Fruit fly (Drosophila melanogaster) whole organism, embryonic: ENCODE measurements around the gene Art8.

ENCODE experiments used
- Atf6 ChIP-seq: fragments of 200-800 bp; sonication (Bioruptor generic); IDR thresholded peaks from 2 replicates; pipeline ENCODE4 v1.3.6; 2022; ENCODE audit warnings: missing biosample characterization, missing genetic modification characterization
- Bdp1 ChIP-seq: fragments of 200-800 bp; sonication (Bioruptor generic); optimal IDR thresholded peaks from 3 replicates; lab custom pipeline; 2016; ENCODE audit warnings: missing biosample characterization, missing genetic modification characterization
- CG10209 ChIP-seq: fragments of 200-800 bp; sonication (Bioruptor generic); optimal IDR thresholded peaks from 3 replicates; lab custom pipeline; 2017; ENCODE audit warnings: missing biosample characterization, mild to moderate bottlenecking, missing genetic modification characterization, missing genetic modification reagents
- CG10431 ChIP-seq: fragments of 200-800 bp; sonication (Bioruptor generic); optimal IDR thresholded peaks from 3 replicates; lab custom pipeline; 2018; ENCODE audit warnings: missing biosample characterization, mild to moderate bottlenecking, missing genetic modification characterization
- CG10543 ChIP-seq: fragments of 200-800 bp; sonication (Bioruptor generic); optimal IDR thresholded peaks from 3 replicates; lab custom pipeline; 2017; ENCODE audit warnings: missing biosample characterization, mild to moderate bottlenecking, missing genetic modification characterization, moderate library complexity
- CG11456 ChIP-seq: fragments of 200-800 bp; sonication (Bioruptor generic); IDR thresholded peaks from 3 replicates; pipeline ENCODE4 v1.3.6; 2022; ENCODE audit warnings: missing biosample characterization, missing genetic modification characterization
- CG12071 ChIP-seq: fragments of 200-800 bp; sonication (Bioruptor generic); optimal IDR thresholded peaks from 3 replicates; lab custom pipeline; 2018; ENCODE audit warnings: missing biosample characterization, mild to moderate bottlenecking, missing genetic modification characterization
- CG1233 ChIP-seq: fragments of 200-800 bp; sonication (Bioruptor generic); optimal IDR thresholded peaks from 4 replicates; lab custom pipeline; 2018; ENCODE audit warnings: missing biosample characterization, mild to moderate bottlenecking, missing genetic modification characterization
- CG12659 ChIP-seq: fragments of 200-800 bp; sonication (Bioruptor generic); optimal IDR thresholded peaks from 3 replicates; lab custom pipeline; 2017; ENCODE audit warnings: mild to moderate bottlenecking, missing biosample characterization, missing genetic modification reagents, missing genetic modification characterization
- CG13123 ChIP-seq: fragments of 200-800 bp; sonication (Bioruptor generic); optimal IDR thresholded peaks from 2 replicates; lab custom pipeline; 2016; ENCODE audit warnings: missing biosample characterization, missing genetic modification characterization
- CG13287 ChIP-seq: fragments of 200-800 bp; sonication (Bioruptor generic); IDR thresholded peaks from 2 replicates; pipeline ENCODE4 v1.3.6; 2022; ENCODE audit warnings: missing biosample characterization, missing genetic modification characterization; ENCODE audit not compliant: partially characterized antibody
- CG17328 ChIP-seq: fragments of 200-800 bp; sonication (Bioruptor generic); IDR thresholded peaks from 2 replicates; pipeline ENCODE4 v1.3.6; 2022; ENCODE audit warnings: missing biosample characterization, missing genetic modification characterization
- CG2129 ChIP-seq: fragments of 200-800 bp; sonication (Bioruptor generic); IDR thresholded peaks from 2 replicates; pipeline ENCODE4 v1.3.6; 2022; ENCODE audit warnings: missing biosample characterization, missing genetic modification characterization; ENCODE audit not compliant: partially characterized antibody
- CG2889 ChIP-seq: fragments of 200-800 bp; sonication (Bioruptor generic); IDR thresholded peaks from 3 replicates; pipeline ENCODE4 v1.3.6; 2022; ENCODE audit warnings: missing biosample characterization, missing genetic modification characterization
- CG3163 ChIP-seq: fragments of 200-800 bp; sonication (Bioruptor generic); optimal IDR thresholded peaks from 3 replicates; lab custom pipeline; 2016; ENCODE audit warnings: missing biosample characterization, missing genetic modification characterization
- CG32532 ChIP-seq: fragments of 200-800 bp; sonication (Bioruptor generic); IDR thresholded peaks from 2 replicates; pipeline ENCODE4 v1.3.6; 2022; ENCODE audit warnings: missing biosample characterization, missing genetic modification characterization
- CG32772 ChIP-seq: fragments of 200-800 bp; sonication (Bioruptor generic); IDR thresholded peaks from 2 replicates; pipeline ENCODE4 v1.3.6; 2022; ENCODE audit warnings: missing biosample characterization, missing genetic modification characterization
- CG34376 ChIP-seq: fragments of 200-800 bp; sonication (Bioruptor generic); optimal IDR thresholded peaks from 2 replicates; lab custom pipeline; 2018; ENCODE audit warnings: missing biosample characterization, mild to moderate bottlenecking, missing genetic modification characterization
- CG3726 ChIP-seq: fragments of 200-800 bp; sonication (Bioruptor generic); IDR thresholded peaks from 3 replicates; pipeline ENCODE4, ENCODE4 v1.3.6; 2022; ENCODE audit warnings: missing biosample characterization, missing genetic modification characterization
- CG8944 ChIP-seq: fragments of 200-800 bp; sonication (Bioruptor generic); optimal IDR thresholded peaks from 3 replicates; lab custom pipeline; 2016; ENCODE audit warnings: missing biosample characterization, missing genetic modification characterization
- CrebB ChIP-seq: fragments of 200-800 bp; sonication (Bioruptor generic); optimal IDR thresholded peaks from 3 replicates; lab custom pipeline; 2018; ENCODE audit warnings: missing biosample characterization, mild to moderate bottlenecking, missing genetic modification characterization
- HLH3B ChIP-seq: fragments of 200-800 bp; sonication (Bioruptor generic); IDR thresholded peaks from 2 replicates; pipeline ENCODE4 v1.3.6; 2022; ENCODE audit warnings: missing biosample characterization, missing genetic modification characterization
- HLH54F ChIP-seq: fragments of 200-800 bp; sonication (Bioruptor generic); optimal IDR thresholded peaks from 3 replicates; lab custom pipeline; 2016; ENCODE audit warnings: missing biosample characterization, missing genetic modification characterization
- Hsf ChIP-seq: fragments of 200-800 bp; sonication (Bioruptor generic); optimal IDR thresholded peaks from 3 replicates; lab custom pipeline; 2016; ENCODE audit warnings: missing biosample characterization, missing genetic modification characterization
- NFAT ChIP-seq: fragments of 200-800 bp; sonication (Bioruptor generic); IDR thresholded peaks from 2 replicates; pipeline ENCODE4 v1.3.6; 2022; ENCODE audit warnings: missing biosample characterization, missing genetic modification characterization
- Optix ChIP-seq: fragments of 200-800 bp; sonication (Bioruptor generic); IDR thresholded peaks from 3 replicates; pipeline ENCODE4 v1.3.6; 2022; ENCODE audit warnings: missing biosample characterization, missing genetic modification characterization
- Sin3A ChIP-seq: fragments of >200 bp; optimal IDR thresholded peaks from 2 replicates; lab custom pipeline; 2018
- Vsx1 ChIP-seq: fragments of 200-800 bp; sonication (Bioruptor generic); optimal IDR thresholded peaks from 2 replicates; lab custom pipeline; 2017; ENCODE audit warnings: missing biosample characterization, mild to moderate bottlenecking, missing genetic modification characterization, missing genetic modification reagents
- ap ChIP-seq: fragments of 200-800 bp; sonication (Bioruptor generic); IDR thresholded peaks from 2 replicates; pipeline ENCODE4 v1.3.6; 2022; ENCODE audit warnings: missing biosample characterization, missing genetic modification characterization
- ara ChIP-seq: fragments of 200-800 bp; sonication (Bioruptor generic); IDR thresholded peaks from 2 replicates; pipeline ENCODE4 v1.3.6; 2022; ENCODE audit warnings: missing biosample characterization, missing genetic modification characterization
- bcd ChIP-seq: fragments of 200-800 bp; sonication (Bioruptor generic); optimal IDR thresholded peaks from 2 replicates; lab custom pipeline; 2017; ENCODE audit warnings: missing biosample characterization, mild to moderate bottlenecking, missing genetic modification characterization
- btn ChIP-seq: fragments of 200-800 bp; sonication (Bioruptor generic); optimal IDR thresholded peaks from 2 replicates; lab custom pipeline; 2016; ENCODE audit warnings: missing biosample characterization, missing genetic modification characterization
- ci ChIP-seq: fragments of 200-800 bp; sonication (Bioruptor generic); IDR thresholded peaks from 3 replicates; pipeline ENCODE4 v1.3.6; 2022; ENCODE audit warnings: missing biosample characterization, missing genetic modification characterization
- danr ChIP-seq: fragments of 200-800 bp; sonication (Bioruptor generic); IDR thresholded peaks from 2 replicates; pipeline ENCODE4 v1.3.6; 2022; ENCODE audit warnings: missing biosample characterization, missing genetic modification characterization
- dimm ChIP-seq: fragments of 200-800 bp; sonication (Bioruptor generic); IDR thresholded peaks from 2 replicates; pipeline ENCODE4 v1.3.6; 2022; ENCODE audit warnings: missing biosample characterization, missing genetic modification characterization
- disco-r ChIP-seq: fragments of 200-800 bp; sonication (Bioruptor generic); optimal IDR thresholded peaks from 2 replicates; lab custom pipeline; 2016; ENCODE audit warnings: missing biosample characterization, missing genetic modification characterization
- dysf ChIP-seq: fragments of 200-800 bp; sonication (Bioruptor generic); IDR thresholded peaks from 3 replicates; pipeline ENCODE4 v1.3.6; 2022; ENCODE audit warnings: missing biosample characterization, missing genetic modification characterization
- en ChIP-seq: fragments of 200-800 bp; sonication (Bioruptor generic); optimal IDR thresholded peaks from 2 replicates; lab custom pipeline; 2016; ENCODE audit warnings: missing biosample characterization, missing genetic modification characterization
- gcm ChIP-seq: fragments of 200-800 bp; sonication (Bioruptor generic); optimal IDR thresholded peaks from 2 replicates; lab custom pipeline; 2019; ENCODE audit warnings: missing biosample characterization, mild to moderate bottlenecking, missing genetic modification characterization, moderate library complexity
- her ChIP-seq: fragments of 200-800 bp; sonication (Bioruptor generic); optimal IDR thresholded peaks from 2 replicates; lab custom pipeline; 2016; ENCODE audit warnings: missing biosample characterization, missing genetic modification characterization
- mam ChIP-seq: fragments of 200-800 bp; sonication (Bioruptor generic); optimal IDR thresholded peaks from 3 replicates; lab custom pipeline; 2016; ENCODE audit warnings: missing biosample characterization, missing genetic modification characterization
- nerfin-2 ChIP-seq: fragments of 200-800 bp; sonication (Bioruptor generic); IDR thresholded peaks from 2 replicates; pipeline ENCODE4 v1.3.6; 2022; ENCODE audit warnings: missing biosample characterization, missing genetic modification characterization; ENCODE audit not compliant: partially characterized antibody
- pita ChIP-seq: fragments of 200-800 bp; sonication (Bioruptor generic); optimal IDR thresholded peaks from 2 replicates; lab custom pipeline; 2017; ENCODE audit warnings: missing biosample characterization, mild to moderate bottlenecking, missing genetic modification characterization
- pum ChIP-seq: fragments of 200-800 bp; sonication (Bioruptor generic); optimal IDR thresholded peaks from 2 replicates; lab custom pipeline; 2016; ENCODE audit warnings: missing biosample characterization, missing genetic modification characterization
- repo ChIP-seq: fragments of 200-800 bp; sonication (Bioruptor generic); optimal IDR thresholded peaks from 2 replicates; lab custom pipeline; 2016; ENCODE audit warnings: missing biosample characterization, missing genetic modification characterization
- run ChIP-seq: fragments of 200-800 bp; sonication (Bioruptor generic); optimal IDR thresholded peaks from 3 replicates; lab custom pipeline; 2018; ENCODE audit warnings: missing biosample characterization, mild to moderate bottlenecking, missing genetic modification characterization
- scrt ChIP-seq: fragments of 200-800 bp; sonication (Bioruptor generic); optimal IDR thresholded peaks from 2 replicates; lab custom pipeline; 2018; ENCODE audit warnings: missing biosample characterization, mild to moderate bottlenecking, missing genetic modification characterization, moderate library complexity
- sob ChIP-seq: fragments of 200-800 bp; sonication (Bioruptor generic); IDR thresholded peaks from 2 replicates; pipeline ENCODE4 v1.3.6; 2022; ENCODE audit warnings: missing biosample characterization, missing genetic modification characterization
- tio ChIP-seq: fragments of 200-800 bp; sonication (Bioruptor generic); optimal IDR thresholded peaks from 2 replicates; lab custom pipeline; 2017; ENCODE audit warnings: missing biosample characterization, missing genetic modification characterization, inconsistent platforms
- zfh1 ChIP-seq: fragments of 200-800 bp; sonication (Bioruptor generic); IDR thresholded peaks from 3 replicates; pipeline ENCODE4 v1.3.6; 2022; ENCODE audit warnings: missing biosample characterization, missing genetic modification characterization

The Art8 gene

DNA sequence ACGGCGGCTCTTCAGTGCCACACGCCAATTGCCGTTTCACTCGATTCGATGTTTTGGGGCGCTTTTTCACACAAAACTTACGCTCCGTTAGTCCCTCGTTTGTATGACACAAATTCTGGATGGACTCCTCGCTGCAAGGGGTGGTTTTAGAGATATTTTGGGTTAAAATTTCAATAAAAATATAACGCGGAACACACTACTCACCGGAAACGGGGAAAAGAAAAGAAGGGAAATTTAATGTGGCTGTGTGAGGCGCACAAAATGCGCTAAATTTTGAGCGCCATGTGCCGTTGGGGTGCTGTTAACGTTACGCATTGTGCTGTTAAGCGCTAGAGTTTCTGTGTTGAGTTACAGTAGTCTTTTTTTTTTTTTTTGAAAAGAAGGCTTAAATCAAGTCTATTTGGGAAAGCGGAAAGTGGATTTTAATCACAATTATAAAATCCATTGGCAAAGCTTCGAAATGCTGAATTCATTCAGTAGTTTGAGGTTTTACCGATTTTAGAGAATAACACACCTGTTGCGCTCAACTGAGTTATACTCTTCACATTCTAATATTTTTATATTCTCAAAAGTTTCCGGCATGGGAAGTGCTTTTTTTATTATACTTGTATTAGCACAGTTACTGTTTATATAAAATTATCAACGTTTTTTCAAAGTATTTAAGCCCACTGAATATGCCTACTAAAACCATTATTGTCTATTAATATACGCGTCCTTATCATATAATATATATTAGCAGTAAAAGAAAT, 6.8 kb downstream of the Art8 start, which contains the start of gene RpL9 (continued):
- no peak; the same call in 1 of the 2 replicates for TF ChIP-seq CG13287 (GFP tag; lab: Robert Waterston, UW)
- TF ChIP-seq ara (GFP tag; lab: Robert Waterston, UW) = peak; percentile 68; the same call in 1 of the 2 replicates
- no peak for TF ChIP-seq dimm (GFP tag; lab: Robert Waterston, UW)
- no peak for TF ChIP-seq Optix (GFP tag; lab: Robert Waterston, UW)
- peak; percentile 68 for TF ChIP-seq en
- peak; percentile 83 for TF ChIP-seq CG12659 (GFP tag; lab: Kevin White, UChicago)
- TF ChIP-seq Hsf (GFP tag; lab: Kevin White, UChicago) = peak; percentile 52
- TF ChIP-seq CG2889 (GFP tag; lab: Robert Waterston, UW) = no peak
- no peak; the same call in 2 of the 3 replicates for TF ChIP-seq CG3726 (GFP tag; lab: Robert Waterston, UW)
- TF ChIP-seq CG2129 (GFP tag; lab: Robert Waterston, UW) = no peak
- no peak for TF ChIP-seq CG11456
- TF ChIP-seq CG10431 = peak; percentile 82
- TF ChIP-seq CG3163 (GFP tag; lab: Kevin White, UChicago) = peak; percentile 8
- TF ChIP-seq her (GFP tag; lab: Kevin White, UChicago) = peak; percentile 81
- TF ChIP-seq sob = no peak; the same call in 1 of the 2 replicates
- TF ChIP-seq CG12071 (GFP tag; lab: Kevin White, UChicago) = no peak
- TF ChIP-seq tio = no peak
- TF ChIP-seq mam (GFP tag; lab: Kevin White, UChicago) = no peak
- TF ChIP-seq CG1233 = peak; percentile 83
- peak; percentile 73 for TF ChIP-seq Atf6 (GFP tag; lab: Robert Waterston, UW)
- TF ChIP-seq btn (GFP tag; lab: Kevin White, UChicago) = peak; percentile 41
- TF ChIP-seq CG32772 = no peak
- TF ChIP-seq CrebB (tag; lab: Kevin White, UChicago) = peak; percentile 84
- peak; percentile 32 for TF ChIP-seq HLH54F
- peak; percentile 75 for TF ChIP-seq ap (GFP tag; lab: Robert Waterston, UW)
- TF ChIP-seq CG8944 (GFP tag; lab: Kevin White, UChicago) = peak; percentile 18
- TF ChIP-seq CG34376 (GFP tag; lab: Kevin White, UChicago) = peak; percentile 92
- no peak for TF ChIP-seq CG13123 (GFP tag; lab: Kevin White, UChicago)
- TF ChIP-seq NFAT (GFP tag; lab: Robert Waterston, UW) = no peak; the same call in 1 of the 2 replicates
- TF ChIP-seq disco-r = peak; percentile 49
- peak; percentile 30 for TF ChIP-seq Sin3A (lab: Kevin White, UChicago)
- TF ChIP-seq danr (GFP tag; lab: Robert Waterston, UW) = no peak
- no peak for TF ChIP-seq CG10209 (GFP tag; lab: Kevin White, UChicago)
- no peak for TF ChIP-seq CG10543
- no peak for TF ChIP-seq nerfin-2 (GFP tag; lab: Robert Waterston, UW)
- TF ChIP-seq Bdp1 (GFP tag; lab: Kevin White, UChicago) = peak; percentile 17
- no peak for TF ChIP-seq run (tag; lab: Kevin White, UChicago)
- peak; percentile 20 for TF ChIP-seq pum
- TF ChIP-seq zfh1 (GFP tag; lab: Robert Waterston, UW) = no peak; the same call in 2 of the 3 replicates
- peak; percentile 73 for TF ChIP-seq Vsx1 (GFP tag; lab: Kevin White, UChicago)
- TF ChIP-seq CG32532 = peak; percentile 75
- TF ChIP-seq scrt (GFP tag; lab: Kevin White, UChicago) = peak; percentile 77
- TF ChIP-seq repo (GFP tag; lab: Kevin White, UChicago) = peak; percentile 17
- peak; percentile 85 for TF ChIP-seq bcd (GFP tag; lab: Kevin White, UChicago)
- no peak; the same call in 1 of the 2 replicates for TF ChIP-seq HLH3B (GFP tag; lab: Robert Waterston, UW)
- TF ChIP-seq CG17328 (GFP tag; lab: Robert Waterston, UW) = peak; percentile 90; the same call in 1 of the 2 replicates
- no peak for TF ChIP-seq ci (GFP tag; lab: Robert Waterston, UW)
- TF ChIP-seq dysf (GFP tag; lab: Robert Waterston, UW) = no peak; the same call in 2 of the 3 replicates
- TF ChIP-seq gcm (GFP tag; lab: Kevin White, UChicago) = no peak
- TF ChIP-seq pita = no peak
